Fruit fly (Drosophila melanogaster): ENCODE measurements around the gene CG12025.

CG12025 gene

dm6 chr3L:1880692-1881091 is 15.5 kb downstream of the CG12025 start (continued):
- TF ChIP-seq BtbVII (GFP tag; optimal IDR thresholded peaks at IDR 0.05) (peak; percentile 24), CG30403 (GFP tag; optimal IDR thresholded peaks at IDR 0.05) (no peak), CG11696 (GFP tag; IDR thresholded peaks at IDR 0.05) (peak; percentile 63; the same call in 1 of the 2 replicates), pros (GFP tag; optimal IDR thresholded peaks at IDR 0.05) (no peak), tup (GFP tag; optimal IDR thresholded peaks at IDR 0.05) (no peak), sens-2 (GFP tag; IDR thresholded peaks at IDR 0.05) (no peak), onecut (GFP tag; IDR thresholded peaks at IDR 0.05) (peak; percentile 35; the same call in 1 of the 2 replicates), zen2 (GFP tag; IDR thresholded peaks at IDR 0.05; ENCODE audit: partially characterized antibody) (no peak), Dfd (GFP tag; optimal IDR thresholded peaks at IDR 0.05) (no peak), disco-r (GFP tag; optimal IDR thresholded peaks at IDR 0.05) (no peak), CG6689 (GFP tag; IDR thresholded peaks at IDR 0.05) (peak; percentile 39; the same call in 1 of the 2 replicates), CG2678 (tag; optimal IDR thresholded peaks at IDR 0.05) (peak; percentile 16), MBD-R2 (GFP tag; IDR thresholded peaks at IDR 0.05) (no peak), CG14965 (GFP tag; optimal IDR thresholded peaks at IDR 0.05; ENCODE audit: borderline replicate concordance) (no peak)

dm6 chr3L:1881919-1882318 is 16.7 kb downstream of the CG12025 start:
- TF ChIP-seq CG10267 (tag; optimal IDR thresholded peaks at IDR 0.05) (no peak), CG6254 (GFP tag; optimal IDR thresholded peaks at IDR 0.05) (no peak), bowl (GFP tag; IDR thresholded peaks at IDR 0.05) (no peak), ara (GFP tag; IDR thresholded peaks at IDR 0.05) (no peak), CG7357 (GFP tag; IDR thresholded peaks at IDR 0.05) (no peak), CG7745 (tag; optimal IDR thresholded peaks at IDR 0.05) (no peak), mirr (GFP tag; optimal IDR thresholded peaks at IDR 0.05) (no peak), CG16779 (GFP tag; IDR thresholded peaks at IDR 0.05) (no peak), HmgZ (tag; optimal IDR thresholded peaks at IDR 0.05) (no peak), btn (GFP tag; optimal IDR thresholded peaks at IDR 0.05) (no peak), CG9876 (GFP tag; optimal IDR thresholded peaks at IDR 0.05) (no peak), ato (GFP tag; IDR thresholded peaks at IDR 0.05; ENCODE audit: partially characterized antibody) (no peak), prd (optimal IDR thresholded peaks at IDR 0.05) (no peak), prd (GFP tag; IDR thresholded peaks at IDR 0.05) (no peak), CG4328 (GFP tag; optimal IDR thresholded peaks at IDR 0.05) (no peak), tin (GFP tag; optimal IDR thresholded peaks at IDR 0.05) (no peak), dmrt99B (tag; optimal IDR thresholded peaks at IDR 0.05) (no peak), E2f2 (GFP tag; IDR thresholded peaks at IDR 0.05) (no peak), tup (GFP tag; optimal IDR thresholded peaks at IDR 0.05) (no peak), kay (GFP tag; optimal IDR thresholded peaks at IDR 0.05) (no peak), CG11398 (GFP tag; optimal IDR thresholded peaks at IDR 0.05) (no peak), CG34376 (GFP tag; optimal IDR thresholded peaks at IDR 0.05) (no peak), D (optimal IDR thresholded peaks at IDR 0.05) (no peak), D (GFP tag; optimal IDR thresholded peaks at IDR 0.05) (no peak), maf-S (GFP tag; optimal IDR thresholded peaks at IDR 0.05) (no peak), Taf1 (GFP tag; IDR thresholded peaks at IDR 0.05) (no peak), CG12659 (GFP tag; optimal IDR thresholded peaks at IDR 0.05) (no peak), CG4404 (GFP tag; IDR thresholded peaks at IDR 0.05) (no peak), phol (tag; optimal IDR thresholded peaks at IDR 0.05) (no peak), dysf (GFP tag; IDR thresholded peaks at IDR 0.05) (no peak), Pdp1 (GFP tag; optimal IDR thresholded peaks at IDR 0.05) (no peak), esg (GFP tag; conservative IDR thresholded peaks at IDR 0.05) (no peak), CG42726 (GFP tag; IDR thresholded peaks at IDR 0.05; ENCODE audit: partially characterized antibody) (no peak), CG17359 (tag; optimal IDR thresholded peaks at IDR 0.05) (peak; percentile 24), kni (GFP tag; optimal IDR thresholded peaks at IDR 0.05) (no peak), dimm (GFP tag; IDR thresholded peaks at IDR 0.05) (no peak), scrt (GFP tag; optimal IDR thresholded peaks at IDR 0.05) (peak; percentile 2), CG4820 (GFP tag; optimal IDR thresholded peaks at IDR 0.05) (no peak), CG8924 (tag; optimal IDR thresholded peaks at IDR 0.05) (no peak)
